Worm (Caenorhabditis elegans) whole organism, L4 larva: ENCODE data around the gene ccz-1.

ENCODE experiments used
- F10B5.3 ChIP-seq: sonication (generic microtip); optimal IDR thresholded peaks from 2 replicates; lab custom pipeline; 2016; ENCODE audit warnings: mild to moderate bottlenecking, missing genetic modification characterization, missing compliant biosample characterization
- F26F4.8 ChIP-seq: fragments of 200-800 bp; sonication (Bioruptor generic); conservative IDR thresholded peaks from 2 replicates; pipeline ENCODE4 v1.3.6; 2022; ENCODE audit warnings: missing genetic modification characterization, missing compliant biosample characterization
- F49E8.2 ChIP-seq: sonication (generic microtip); optimal IDR thresholded peaks from 2 replicates; lab custom pipeline; 2016; ENCODE audit warnings: missing compliant biosample characterization, mild to moderate bottlenecking, missing genetic modification characterization, borderline replicate concordance
- T26A8.4 ChIP-seq: fragments of 200-800 bp; sonication (Bioruptor generic); IDR thresholded peaks from 2 replicates; pipeline ENCODE4 v1.3.6; 2022; ENCODE audit warnings: missing genetic modification characterization, missing compliant biosample characterization
- ZK546.5 ChIP-seq, 2 experiments: sonication (generic microtip); optimal IDR thresholded peaks; 2 replicates each; lab custom pipeline; 2017; ENCODE audit warnings: missing biosample characterization in 2 of 2, missing genetic modification characterization in 2 of 2
- arid-1 ChIP-seq: fragments of 200-800 bp; sonication (Bioruptor generic); conservative IDR thresholded peaks from 2 replicates; pipeline ENCODE4 v1.3.6; 2022; ENCODE audit warnings: missing genetic modification reagents, missing genetic modification characterization, missing compliant biosample characterization
- attf-4 ChIP-seq: sonication (generic microtip); optimal IDR thresholded peaks from 3 replicates; lab custom pipeline; 2017; ENCODE audit warnings: missing biosample characterization, missing genetic modification characterization
- ceh-20 ChIP-seq: fragments of 200-800 bp; sonication (Bioruptor generic); IDR thresholded peaks from 2 replicates; pipeline ENCODE4 v1.3.6; 2022; ENCODE audit warnings: missing genetic modification reagents, missing genetic modification characterization, missing compliant biosample characterization
- ceh-32 ChIP-seq: sonication (generic microtip); optimal IDR thresholded peaks from 2 replicates; lab custom pipeline; 2016; ENCODE audit warnings: mild to moderate bottlenecking, missing genetic modification characterization, missing compliant biosample characterization; ENCODE audit not compliant: poor library complexity
- ceh-44 ChIP-seq: fragments of 200-800 bp; sonication (Bioruptor generic); IDR thresholded peaks from 2 replicates; pipeline ENCODE4 v1.3.6; 2022; ENCODE audit warnings: missing genetic modification reagents, missing genetic modification characterization, missing compliant biosample characterization
- ceh-62 ChIP-seq: sonication (generic microtip); optimal IDR thresholded peaks from 2 replicates; lab custom pipeline; 2017; ENCODE audit warnings: missing biosample characterization, missing genetic modification characterization
- cey-2 ChIP-seq: sonication (generic microtip); optimal IDR thresholded peaks from 3 replicates; lab custom pipeline; 2017; ENCODE audit warnings: missing genetic modification characterization, mild to moderate bottlenecking, missing compliant biosample characterization, antibody characterized with exemption, borderline replicate concordance; ENCODE audit not compliant: insufficient read depth
- ctbp-1 ChIP-seq: fragments of 200-800 bp; sonication (Bioruptor generic); IDR thresholded peaks from 2 replicates; pipeline ENCODE4 v1.3.6; 2022; ENCODE audit warnings: missing genetic modification reagents, missing genetic modification characterization, missing compliant biosample characterization
- daf-16 ChIP-seq, 3 experiments: sonication (generic microtip); optimal IDR thresholded peaks; 2 replicates each; lab custom pipeline; 2016 to 2017; ENCODE audit warnings: missing genetic modification characterization in 3 of 3, missing genetic modification reagents in 3 of 3, mild to moderate bottlenecking in 2 of 3, missing compliant biosample characterization in 2 of 3, missing biosample characterization in 1 of 3, moderate library complexity in 1 of 3
- dpl-1 ChIP-seq: fragments of 150-350 bp; optimal IDR thresholded peaks from 2 replicates; lab custom pipeline; 2014; ENCODE audit warnings: missing biosample characterization, missing genetic modification reagents, missing genetic modification characterization
- duxl-1 ChIP-seq: sonication (generic microtip); optimal IDR thresholded peaks from 2 replicates; lab custom pipeline; 2016; ENCODE audit warnings: mild to moderate bottlenecking, missing genetic modification characterization, moderate library complexity, missing compliant biosample characterization; ENCODE audit not compliant: poor library complexity
- dve-1 ChIP-seq: sonication (generic microtip); optimal IDR thresholded peaks from 2 replicates; lab custom pipeline; 2017; ENCODE audit warnings: antibody characterized with exemption, mild to moderate bottlenecking, missing genetic modification characterization, missing compliant biosample characterization; ENCODE audit not compliant: insufficient read depth
- egl-43 ChIP-seq: fragments of 200-800 bp; sonication (Bioruptor generic); IDR thresholded peaks from 2 replicates; pipeline ENCODE4 v1.3.6; 2022; ENCODE audit warnings: missing genetic modification reagents, missing genetic modification characterization, missing compliant biosample characterization
- fkh-10 ChIP-seq: fragments of 150-350 bp; optimal IDR thresholded peaks from 2 replicates; lab custom pipeline; 2014; ENCODE audit warnings: missing biosample characterization, missing genetic modification reagents, missing genetic modification characterization
- lim-7 ChIP-seq: fragments of 200-800 bp; sonication (Bioruptor generic); IDR thresholded peaks from 2 replicates; pipeline ENCODE4 v1.3.6; 2022; ENCODE audit warnings: missing genetic modification characterization, missing compliant biosample characterization
- lin-1 ChIP-seq: fragments of 200-800 bp; sonication (Bioruptor generic); IDR thresholded peaks from 2 replicates; pipeline ENCODE4 v1.3.6; 2022; ENCODE audit warnings: missing genetic modification reagents, missing genetic modification characterization, missing compliant biosample characterization
- lin-38 ChIP-seq: fragments of 200-800 bp; sonication (Bioruptor generic); IDR thresholded peaks from 2 replicates; pipeline ENCODE4 v1.3.6; 2022; ENCODE audit warnings: missing genetic modification reagents, missing genetic modification characterization, missing compliant biosample characterization
- lin-39 ChIP-seq: fragments of 150-350 bp; optimal IDR thresholded peaks from 2 replicates; lab custom pipeline; 2014; ENCODE audit warnings: missing biosample characterization, missing genetic modification reagents, missing genetic modification characterization
- lir-3 ChIP-seq: sonication (generic microtip); optimal IDR thresholded peaks from 2 replicates; lab custom pipeline; 2016; ENCODE audit warnings: mild to moderate bottlenecking, missing genetic modification characterization, missing compliant biosample characterization
- madf-9 ChIP-seq: fragments of 200-800 bp; sonication (Bioruptor generic); conservative IDR thresholded peaks from 2 replicates; pipeline ENCODE4 v1.3.6; 2022; ENCODE audit warnings: missing genetic modification reagents, missing genetic modification characterization, missing compliant biosample characterization
- mdl-1 ChIP-seq, 2 experiments: fragments of 150-350 bp in 1 of 2; sonication (generic microtip) in 1 of 2; optimal IDR thresholded peaks; 2 replicates each; lab custom pipeline; 2014 to 2017; ENCODE audit warnings: missing biosample characterization in 2 of 2, missing genetic modification characterization in 2 of 2
- mdt-29 ChIP-seq: fragments of 200-800 bp; sonication (Bioruptor generic); IDR thresholded peaks from 2 replicates; pipeline ENCODE4 v1.3.6; 2022; ENCODE audit warnings: missing genetic modification reagents, missing genetic modification characterization, missing compliant biosample characterization
- nhr-28 ChIP-seq: fragments of 150-350 bp; optimal IDR thresholded peaks from 2 replicates; lab custom pipeline; 2014; ENCODE audit warnings: missing biosample characterization, missing genetic modification characterization
- nhr-42 ChIP-seq: fragments of 200-800 bp; sonication (Bioruptor generic); IDR thresholded peaks from 2 replicates; pipeline ENCODE4 v1.3.6; 2022; ENCODE audit warnings: missing genetic modification characterization, missing compliant biosample characterization
- nhr-48 ChIP-seq: sonication (generic microtip); optimal IDR thresholded peaks from 2 replicates; lab custom pipeline; 2016; ENCODE audit warnings: mild to moderate bottlenecking, missing genetic modification characterization, missing compliant biosample characterization
- nhr-76 ChIP-seq: fragments of 150-350 bp; optimal IDR thresholded peaks from 2 replicates; lab custom pipeline; 2014; ENCODE audit warnings: missing biosample characterization, missing genetic modification characterization
- php-3 ChIP-seq: fragments of 200-800 bp; sonication (Bioruptor generic); IDR thresholded peaks from 2 replicates; pipeline ENCODE4 v1.3.6; 2022; ENCODE audit warnings: missing genetic modification reagents, missing genetic modification characterization, missing compliant biosample characterization
- pqm-1 ChIP-seq: sonication (generic microtip); optimal IDR thresholded peaks from 2 replicates; lab custom pipeline; 2017; ENCODE audit warnings: missing biosample characterization, missing genetic modification characterization
- rbr-2 ChIP-seq: sonication (generic microtip); optimal IDR thresholded peaks from 2 replicates; lab custom pipeline; 2016; ENCODE audit warnings: missing genotype, missing genetic modification characterization, missing compliant biosample characterization
- snpc-1.2 ChIP-seq: fragments of 200-800 bp; sonication (Bioruptor generic); IDR thresholded peaks from 2 replicates; pipeline ENCODE4 v1.3.6; 2022; ENCODE audit warnings: missing genetic modification reagents, missing genetic modification characterization, missing compliant biosample characterization
- snpc-4 ChIP-seq: fragments of 150-350 bp; optimal IDR thresholded peaks from 2 replicates; lab custom pipeline; 2014; ENCODE audit warnings: missing biosample characterization, missing genetic modification characterization
- spr-3 ChIP-seq: fragments of 200-800 bp; sonication (Bioruptor generic); optimal IDR thresholded peaks from 2 replicates; lab custom pipeline; 2018; ENCODE audit warnings: mild to moderate bottlenecking, missing genetic modification characterization, missing compliant biosample characterization
- tra-1 ChIP-seq: fragments of 200-800 bp; sonication (Bioruptor generic); IDR thresholded peaks from 2 replicates; pipeline ENCODE4 v1.3.6; 2022; ENCODE audit warnings: missing genetic modification reagents, missing genetic modification characterization, missing compliant biosample characterization
- unc-62 ChIP-seq, 3 experiments: fragments of 150-350 bp in 1 of 3; sonication (generic microtip); optimal IDR thresholded peaks in 2 of 3; peaks in 1 of 3; 1 replicate in 1 of 3; 2 replicates in 2 of 3; lab custom pipeline; 2014 to 2017; ENCODE audit warnings: missing biosample characterization in 3 of 3, missing genetic modification characterization in 3 of 3, missing genetic modification reagents in 3 of 3, missing genotype in 1 of 3
- zag-1 ChIP-seq: fragments of 150-350 bp; optimal IDR thresholded peaks from 2 replicates; lab custom pipeline; 2014; ENCODE audit warnings: missing biosample characterization, missing genetic modification characterization
- zfp-2 ChIP-seq: sonication (generic microtip); optimal IDR thresholded peaks from 2 replicates; lab custom pipeline; 2016; ENCODE audit warnings: mild to moderate bottlenecking, missing genetic modification characterization, missing compliant biosample characterization
- zfp-3 ChIP-seq: fragments of 200-800 bp; sonication (Bioruptor generic); conservative IDR thresholded peaks from 2 replicates; pipeline ENCODE4 v1.3.6; 2022; ENCODE audit warnings: missing genetic modification reagents, missing genetic modification characterization, missing compliant biosample characterization
- ztf-11 ChIP-seq: fragments of 150-350 bp; optimal IDR thresholded peaks from 2 replicates; lab custom pipeline; 2014; ENCODE audit warnings: missing biosample characterization, missing genetic modification characterization

Gene ccz-1

ce11 chrV:13656346-13657254, 22.1 kb upstream of the ccz-1 start (continued):
- TF ChIP-seq snpc-4 (tag; lab: Kevin White, UChicago) (no peak), php-3 (peak; percentile 82), fkh-10 (GFP tag; lab: Kevin White, UChicago) (no peak), daf-16 (GFP tag; optimal IDR thresholded peaks at IDR 0.05; lab: Kevin White, UChicago) (peak in 1 of 2 experiments; percentile 63), daf-16 (tag; optimal IDR thresholded peaks at IDR 0.05; lab: Kevin White, UChicago) (peak; percentile 91), dve-1 (tag; lab: Kevin White, UChicago) (peak; percentile 93), nhr-42 (GFP tag; lab: Robert Waterston, UW) (0 out of 2 replicates have a peak, but pooled peaks have one; percentile 32), nhr-76 (no peak), ztf-11 (tag; lab: Kevin White, UChicago) (no peak), F26F4.8 (GFP tag; lab: Robert Waterston, UW) (0 out of 2 replicates have a peak, but pooled peaks have one; percentile 6), egl-43 (no peak), F10B5.3 (no peak), cey-2 (tag; lab: Kevin White, UChicago) (peak; percentile 77), pqm-1 (tag; lab: Kevin White, UChicago) (peak; percentile 29), lim-7 (GFP tag; lab: Robert Waterston, UW) (0 out of 2 replicates have a peak, but pooled peaks have one; percentile 35)

ce11 chrV:13657291-13657690, 21.4 kb upstream of the ccz-1 start:
- TF ChIP-seq ceh-62 (no peak), ceh-32 (tag; lab: Kevin White, UChicago) (no peak), zfp-2 (tag; lab: Kevin White, UChicago) (no peak), madf-9 (0 out of 2 replicates have a peak, but pooled peaks have one; percentile 26), rbr-2 (tag; lab: Kevin White, UChicago) (no peak), zag-1 (no peak), mdt-29 (GFP tag; lab: Robert Waterston, UW) (peak; percentile 81), ctbp-1 (GFP tag; lab: Robert Waterston, UW) (peak; percentile 26; the same call in 1 of the 2 replicates), nhr-48 (tag; lab: Kevin White, UChicago) (peak; percentile 80), arid-1 (GFP tag; lab: Robert Waterston, UW) (no peak), zfp-3 (0 out of 2 replicates have a peak, but pooled peaks have one; percentile 9), nhr-28 (tag; lab: Kevin White, UChicago) (peak; percentile 93), duxl-1 (tag; lab: Kevin White, UChicago) (peak; percentile 50), attf-4 (tag; lab: Kevin White, UChicago) (no peak), tra-1 (GFP tag; lab: Robert Waterston, UW) (peak; percentile 76), ZK546.5 (tag; optimal IDR thresholded peaks at IDR 0.05; lab: Kevin White, UChicago) (no peak), lir-3 (no peak), pqm-1 (tag; lab: Kevin White, UChicago) (peak; percentile 17), fkh-10 (GFP tag; lab: Kevin White, UChicago) (no peak), php-3 (peak; percentile 43; the same call in 1 of the 2 replicates), dpl-1 (peak; percentile 39), T26A8.4 (no peak; the same call in 1 of the 2 replicates), ceh-20 (GFP tag; lab: Robert Waterston, UW) (peak; percentile 88), lin-39 (tag; lab: Kevin White, UChicago) (no peak), lim-7 (GFP tag; lab: Robert Waterston, UW) (no peak), ceh-44 (GFP tag; lab: Robert Waterston, UW) (no peak), unc-62 (GFP tag; optimal IDR thresholded peaks at IDR 0.05 in 1 of 2; lab: Kevin White, UChicago) (peak in 1 of 2 experiments; percentile 97), unc-62 (tag; optimal IDR thresholded peaks at IDR 0.05; lab: Kevin White, UChicago) (no peak), F49E8.2 (tag; lab: Kevin White, UChicago) (no peak), mdl-1 (tag; optimal IDR thresholded peaks at IDR 0.05; lab: Kevin White, UChicago) (peak; percentile 96 to 98), ztf-11 (tag; lab: Kevin White, UChicago) (no peak), lin-1 (GFP tag; lab: Robert Waterston, UW) (peak; percentile 83), daf-16 (GFP tag; optimal IDR thresholded peaks at IDR 0.05; lab: Kevin White, UChicago) (no peak), daf-16 (tag; optimal IDR thresholded peaks at IDR 0.05; lab: Kevin White, UChicago) (peak; percentile 80), spr-3 (GFP tag; lab: Kevin White, UChicago) (peak; percentile 11), nhr-42 (GFP tag; lab: Robert Waterston, UW) (0 out of 2 replicates have a peak, but pooled peaks have one; percentile 36), snpc-1.2 (GFP tag; lab: Robert Waterston, UW) (no peak), lin-38 (0 out of 2 replicates have a peak, but pooled peaks have one; percentile 33), cey-2 (tag; lab: Kevin White, UChicago) (peak; percentile 41), egl-43 (no peak; the same call in 1 of the 2 replicates)
